Worm (Caenorhabditis elegans): ENCODE data around the gene C07G3.15.

The C07G3.15 gene

ce11 chrV:3464897-3465296 lies 31.9 kb downstream of the C07G3.15 start:
- TF ChIP-seq ceh-82 (tag; optimal IDR thresholded peaks at IDR 0.05) (no peak), ceh-16 (tag; optimal IDR thresholded peaks at IDR 0.05) (no peak), unc-62 (GFP tag; optimal IDR thresholded peaks at IDR 0.05) (no peak), ama-1 (optimal IDR thresholded peaks at IDR 0.05) (no peak), peb-1 (tag; optimal IDR thresholded peaks at IDR 0.05) (no peak), ztf-1 (GFP tag; conservative IDR thresholded peaks at IDR 0.05) (no peak), lin-13 (GFP tag; optimal IDR thresholded peaks at IDR 0.05) (no peak), sma-9 (GFP tag; optimal IDR thresholded peaks at IDR 0.05) (no peak), sma-9 (tag; optimal IDR thresholded peaks at IDR 0.05) (no peak), unc-39 (tag; optimal IDR thresholded peaks at IDR 0.05) (no peak), zag-1 (tag; optimal IDR thresholded peaks at IDR 0.05) (no peak), F13H6.1 (tag; optimal IDR thresholded peaks at IDR 0.05) (no peak)

ce11 chrV:3463514-3463913 lies 33.3 kb downstream of the C07G3.15 start, which contains the start of gene slc-28.1:
slc-28.1 (plus strand) TSS chrV:3463814.
- TF ChIP-seq F13H6.1 (tag; optimal IDR thresholded peaks at IDR 0.05), result no peak
- TF ChIP-seq peb-1 (tag; optimal IDR thresholded peaks at IDR 0.05), result no peak
- TF ChIP-seq C34F6.9 (tag; optimal IDR thresholded peaks at IDR 0.05), result no peak
- TF ChIP-seq nhr-23 (tag; optimal IDR thresholded peaks at IDR 0.05), result no peak
- no peak for TF ChIP-seq ztf-1 (GFP tag; conservative IDR thresholded peaks at IDR 0.05)
- TF ChIP-seq unc-55 (GFP tag; optimal IDR thresholded peaks at IDR 0.05), result no peak
- no peak for TF ChIP-seq nhr-11 (tag; optimal IDR thresholded peaks at IDR 0.05)
- no peak for TF ChIP-seq mab-5 (tag; optimal IDR thresholded peaks at IDR 0.05)
- no peak for TF ChIP-seq ztf-4 (tag; optimal IDR thresholded peaks at IDR 0.05)
- no peak for TF ChIP-seq mbf-1 (tag; optimal IDR thresholded peaks at IDR 0.05)

DNA sequence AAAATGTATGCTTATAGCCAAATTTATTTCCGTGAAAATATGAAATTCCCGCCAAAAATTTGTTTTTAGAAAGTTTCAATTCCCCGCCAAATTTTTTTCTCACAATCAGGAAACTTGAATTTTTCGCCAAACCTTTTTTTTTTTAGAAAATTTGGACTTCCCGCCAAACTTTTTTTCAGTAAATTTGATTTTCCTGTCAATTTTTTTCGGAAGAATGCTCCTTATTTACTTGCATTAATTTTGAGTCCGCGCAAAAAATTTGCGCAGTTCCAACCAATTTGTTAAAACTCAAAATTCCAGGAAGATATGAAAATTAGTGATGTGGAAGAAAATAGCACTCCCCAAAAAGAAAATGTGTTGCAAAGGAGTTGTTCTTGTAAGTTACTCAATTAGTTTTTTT lies 36.9 kb downstream of the C07G3.15 start, which contains the start of gene slc-28.2:
TSS of gene slc-28.2 (plus strand) at position 301 of the 400 bp plus-strand sequence.
- TF ChIP-seq nhr-25 (tag; optimal IDR thresholded peaks at IDR 0.05) (no peak), peb-1 (tag; optimal IDR thresholded peaks at IDR 0.05) (no peak), fos-1 (tag; optimal IDR thresholded peaks at IDR 0.05) (no peak), skn-1 (tag; optimal IDR thresholded peaks at IDR 0.05) (no peak), nhr-129 (tag; optimal IDR thresholded peaks at IDR 0.05) (no peak), mdl-1 (tag; optimal IDR thresholded peaks at IDR 0.05) (no peak), unc-62 (GFP tag; optimal IDR thresholded peaks at IDR 0.05) (no peak), nhr-21 (tag; optimal IDR thresholded peaks at IDR 0.05) (no peak), dmd-4 (tag; optimal IDR thresholded peaks at IDR 0.05) (no peak), unc-39 (tag; optimal IDR thresholded peaks at IDR 0.05) (no peak), elt-1 (tag; optimal IDR thresholded peaks at IDR 0.05) (no peak), ztf-11 (tag; optimal IDR thresholded peaks at IDR 0.05) (no peak), Y55F3AM.14 (GFP tag; optimal IDR thresholded peaks at IDR 0.05) (no peak), ZK546.5 (tag; optimal IDR thresholded peaks at IDR 0.05) (no peak), lin-39 (tag; optimal IDR thresholded peaks at IDR 0.05) (no peak), mab-5 (tag; optimal IDR thresholded peaks at IDR 0.05) (no peak)

DNA sequence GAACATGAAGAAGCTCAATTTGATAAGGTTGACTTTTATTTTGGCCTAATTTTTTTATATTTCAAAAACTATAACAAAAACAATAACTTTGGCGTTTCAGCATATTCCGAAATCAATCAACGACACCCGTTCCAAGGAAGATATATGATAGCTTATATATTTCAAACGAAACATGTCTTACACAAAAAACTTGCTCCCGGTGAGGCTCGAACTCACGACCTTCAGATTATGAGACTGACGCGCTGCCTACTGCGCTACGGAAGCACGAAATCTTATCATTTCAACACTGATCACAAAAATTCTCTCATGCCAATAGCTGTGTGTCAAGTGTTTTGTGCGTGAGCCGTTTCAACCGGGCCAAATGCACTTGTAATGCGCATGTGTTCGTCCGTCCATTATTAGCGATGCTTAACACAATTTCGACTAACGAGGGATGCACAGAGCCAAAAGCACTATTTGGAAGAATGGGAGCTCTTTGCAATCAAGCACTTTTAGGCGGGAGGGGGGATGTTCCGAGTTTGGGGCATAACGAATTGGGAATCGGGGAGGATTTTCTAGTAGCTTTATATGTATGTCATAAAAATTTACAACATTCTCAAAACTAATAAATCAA lies 41.5 kb downstream of the C07G3.15 start:
- TF ChIP-seq C34F6.9 (tag; optimal IDR thresholded peaks at IDR 0.05), result no peak
- no peak for TF ChIP-seq gmeb-1 (tag; optimal IDR thresholded peaks at IDR 0.05)
- no peak for TF ChIP-seq mdl-1 (tag; optimal IDR thresholded peaks at IDR 0.05)
- no peak for TF ChIP-seq nhr-12 (tag; optimal IDR thresholded peaks at IDR 0.05)
- TF ChIP-seq ceh-16 (tag; optimal IDR thresholded peaks at IDR 0.05), result no peak
- TF ChIP-seq blmp-1 (tag; optimal IDR thresholded peaks at IDR 0.05; ENCODE audit: insufficient read depth), result no peak
- TF ChIP-seq Y55F3AM.14 (GFP tag; optimal IDR thresholded peaks at IDR 0.05), result no peak
- no peak for TF ChIP-seq nhr-11 (tag; optimal IDR thresholded peaks at IDR 0.05)

DNA sequence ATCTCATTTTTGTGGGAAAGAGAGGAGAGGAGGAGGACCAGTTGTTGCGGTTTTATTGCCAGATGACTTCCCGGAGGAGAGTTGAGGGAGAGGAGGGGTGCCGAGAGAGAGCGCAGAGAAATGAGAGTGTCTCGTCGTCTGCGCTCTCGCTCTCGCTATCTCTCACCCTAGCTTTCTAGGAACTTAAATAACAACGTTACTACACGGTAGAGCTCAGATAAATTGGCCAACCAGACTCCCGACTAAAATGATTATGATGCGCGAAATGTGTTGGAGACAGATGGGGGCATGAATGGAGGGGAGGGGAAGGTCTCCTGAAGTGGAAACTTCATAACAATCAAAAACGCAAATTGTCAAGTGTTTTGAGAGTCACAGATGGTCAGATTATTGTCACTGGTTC lies 42.2 kb downstream of the C07G3.15 start:
- TF ChIP-seq crh-2 (tag; optimal IDR thresholded peaks at IDR 0.05) (no peak), unc-39 (tag; optimal IDR thresholded peaks at IDR 0.05) (no peak), egl-27 (tag; optimal IDR thresholded peaks at IDR 0.05) (no peak), unc-62 (GFP tag; optimal IDR thresholded peaks at IDR 0.05) (no peak), dmd-4 (tag; optimal IDR thresholded peaks at IDR 0.05) (no peak), skn-1 (tag; optimal IDR thresholded peaks at IDR 0.05) (no peak), elt-1 (tag; optimal IDR thresholded peaks at IDR 0.05) (no peak), elt-3 (tag; optimal IDR thresholded peaks at IDR 0.05) (no peak), ceh-82 (tag; optimal IDR thresholded peaks at IDR 0.05) (no peak), unc-55 (GFP tag; optimal IDR thresholded peaks at IDR 0.05) (no peak), nhr-237 (tag; optimal IDR thresholded peaks at IDR 0.05) (no peak), C34F6.9 (tag; optimal IDR thresholded peaks at IDR 0.05) (no peak), fos-1 (tag; optimal IDR thresholded peaks at IDR 0.05) (no peak), sma-9 (GFP tag; optimal IDR thresholded peaks at IDR 0.05) (no peak), sma-9 (tag; optimal IDR thresholded peaks at IDR 0.05) (no peak), sem-4 (tag; optimal IDR thresholded peaks at IDR 0.05) (no peak), mbf-1 (tag; optimal IDR thresholded peaks at IDR 0.05) (no peak), ama-1 (optimal IDR thresholded peaks at IDR 0.05) (no peak), gmeb-1 (tag; optimal IDR thresholded peaks at IDR 0.05) (no peak), Y55F3AM.14 (GFP tag; optimal IDR thresholded peaks at IDR 0.05) (no peak), ztf-4 (tag; optimal IDR thresholded peaks at IDR 0.05) (no peak)
